Fruit fly (Drosophila melanogaster) whole organism, larva: ENCODE data around the gene CG33673.

ENCODE experiments used
- noc ChIP-seq: fragments of 200-800 bp; sonication (Bioruptor generic); optimal IDR thresholded peaks from 3 replicates; lab custom pipeline; 2019; ENCODE audit warnings: missing biosample characterization, mild to moderate bottlenecking, missing genetic modification characterization, moderate library complexity

Gene CG33673

dm6 chr2L:1913047-1913760 lies 33.3 kb downstream of the CG33673 start:
- no peak for TF ChIP-seq noc (tag; lab: Kevin White, UChicago)

dm6 chr2L:1912489-1912888 lies 34.0 kb downstream of the CG33673 start:
- peak; percentile 72 for TF ChIP-seq noc (tag; lab: Kevin White, UChicago)

- peak; percentile 42 for TF ChIP-seq noc (tag; lab: Kevin White, UChicago)
These were observed 35.1 kb downstream of the CG33673 start for dm6 chr2L:1911316-1911873.

dm6 chr2L:1909681-1910080 lies 36.8 kb downstream of the CG33673 start:
- no peak for TF ChIP-seq noc (tag; lab: Kevin White, UChicago)

- TF ChIP-seq noc (tag; lab: Kevin White, UChicago), result no peak
These were observed 39.4 kb downstream of the CG33673 start for dm6 chr2L:1907098-1907497.

- TF ChIP-seq noc (tag; lab: Kevin White, UChicago), result no peak
These were observed 40.2 kb downstream of the CG33673 start for dm6 chr2L:1906326-1906725.

- no peak for TF ChIP-seq noc (tag; lab: Kevin White, UChicago)
These were observed 43.6 kb downstream of the CG33673 start for dm6 chr2L:1902904-1903303.

dm6 chr2L:1902243-1902642 lies 44.3 kb downstream of the CG33673 start:
- TF ChIP-seq noc (tag; lab: Kevin White, UChicago), result no peak

- no peak for TF ChIP-seq noc (tag; lab: Kevin White, UChicago)
These were observed 45.3 kb downstream of the CG33673 start for dm6 chr2L:1901269-1901668.
